Worm (Caenorhabditis elegans): ENCODE measurements around the gene F09C12.8.

DNA sequence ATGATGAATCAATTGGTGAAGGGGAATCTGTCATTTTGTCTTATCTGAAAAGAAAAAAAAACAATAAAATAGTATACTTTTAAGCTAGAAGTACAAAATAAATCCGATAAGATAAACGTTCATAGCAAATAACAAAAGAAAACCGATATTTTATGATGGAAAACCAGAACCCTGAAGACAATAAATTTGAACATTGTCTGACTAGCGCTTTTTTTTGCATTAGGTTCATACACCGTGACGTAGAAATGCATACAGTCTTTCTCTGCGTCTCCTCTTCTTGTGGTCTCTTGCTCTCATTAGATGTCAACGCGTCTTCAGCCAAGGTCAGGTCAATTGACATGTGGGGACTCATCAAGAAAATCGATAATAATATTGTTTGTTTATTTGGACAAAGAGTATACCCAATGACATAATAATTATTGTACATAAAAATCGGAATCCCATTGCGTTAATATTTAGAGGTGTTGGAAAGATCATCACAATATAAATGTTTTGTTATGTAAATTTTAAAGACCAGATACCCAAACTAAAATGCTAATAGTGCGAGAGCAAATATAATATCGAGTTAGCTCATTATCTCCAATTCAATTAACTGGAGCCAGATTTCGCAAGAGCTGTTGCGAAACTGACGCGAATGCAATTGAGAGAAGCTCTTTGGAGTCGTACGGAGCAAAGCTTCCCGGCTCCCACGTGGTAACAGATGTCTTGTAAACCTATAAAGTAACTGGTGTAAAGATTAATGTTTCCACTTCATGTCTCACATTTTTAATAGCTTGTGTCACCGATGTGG is 30.9 kb upstream of the F09C12.8 start, which contains the start of gene dsh-2:
- TF ChIP-seq nhr-6 (tag; optimal IDR thresholded peaks at IDR 0.05): peak; percentile 57
- TF ChIP-seq php-3 (GFP tag; IDR thresholded peaks at IDR 0.05): no peak
- TF ChIP-seq Y75B8A.6 (GFP tag; IDR thresholded peaks at IDR 0.05): no peak
- TF ChIP-seq unc-130 (GFP tag; optimal IDR thresholded peaks at IDR 0.05): peak; percentile 27
- no peak for TF ChIP-seq lin-15B (tag; optimal IDR thresholded peaks at IDR 0.05)
- peak in 1 of 2 experiments; percentile 73 for TF ChIP-seq lsy-2 (tag; optimal IDR thresholded peaks at IDR 0.05)
- no peak for TF ChIP-seq tra-1 (GFP tag; IDR thresholded peaks at IDR 0.05)

Measured in whole organism, L4 larva.